Worm (Caenorhabditis elegans) whole organism, L1 larva: ENCODE measurements around the gene znf-598.

Experiments
- C04F5.9 ChIP-seq: sonication (generic microtip); optimal IDR thresholded peaks from 2 replicates; lab custom pipeline; 2016; ENCODE audit warnings: missing genetic modification characterization, missing compliant biosample characterization
- C34B4.2 ChIP-seq: sonication (generic microtip); optimal IDR thresholded peaks from 2 replicates; lab custom pipeline; 2017; ENCODE audit warnings: mild to moderate bottlenecking, missing genetic modification characterization, missing compliant biosample characterization
- Y116A8C.19 ChIP-seq: sonication (generic microtip); optimal IDR thresholded peaks from 2 replicates; lab custom pipeline; 2016; ENCODE audit warnings: missing compliant biosample characterization, missing genetic modification characterization, borderline replicate concordance
- aha-1 ChIP-seq: fragments of 150-350 bp; optimal IDR thresholded peaks from 2 replicates; lab custom pipeline; 2014; ENCODE audit warnings: missing biosample characterization, missing genetic modification characterization
- alr-1 ChIP-seq: fragments of 200-800 bp; sonication (Bioruptor generic); optimal IDR thresholded peaks from 2 replicates; lab custom pipeline; 2018; ENCODE audit warnings: borderline replicate concordance, mild to moderate bottlenecking, missing genetic modification characterization, missing compliant biosample characterization
- aly-2 ChIP-seq: fragments of 150-350 bp; optimal IDR thresholded peaks from 2 replicates; lab custom pipeline; 2014; ENCODE audit warnings: missing biosample characterization, missing genetic modification characterization
- ama-1 ChIP-seq: fragments of 150-350 bp; optimal IDR thresholded peaks from 2 replicates; lab custom pipeline; 2014
- blmp-1 ChIP-seq: fragments of 150-350 bp; optimal IDR thresholded peaks from 2 replicates; lab custom pipeline; 2014; ENCODE audit warnings: missing biosample characterization, missing genetic modification characterization
- ceh-82 ChIP-seq, 3 experiments: fragments of 150-350 bp in 1 of 3; sonication (generic microtip) in 2 of 3; optimal IDR thresholded peaks; 2 replicates each; lab custom pipeline; 2014 to 2017; ENCODE audit warnings: missing biosample characterization in 3 of 3, missing genetic modification characterization in 3 of 3
- ceh-90 ChIP-seq: sonication (generic microtip); optimal IDR thresholded peaks from 2 replicates; lab custom pipeline; 2016; ENCODE audit warnings: missing genetic modification characterization, missing compliant biosample characterization
- dpl-1 ChIP-seq, 3 experiments: fragments of 150-350 bp in 2 of 3; sonication (generic microtip) in 1 of 3; optimal IDR thresholded peaks; 2 replicates each; lab custom pipeline; 2014 to 2017; ENCODE audit warnings: missing biosample characterization in 3 of 3, missing genetic modification characterization in 3 of 3, missing genetic modification reagents in 3 of 3
- efl-1 ChIP-seq, 4 experiments: fragments of 150-350 bp; optimal IDR thresholded peaks in 3 of 4; peaks in 1 of 4; 1 replicate in 1 of 4; 2 replicates in 3 of 4; lab custom pipeline; 2014; ENCODE audit warnings: missing biosample characterization in 2 of 4, missing genetic modification characterization in 2 of 4, missing genetic modification reagents in 2 of 4
- efl-3 ChIP-seq: fragments of 200-800 bp; sonication (Bioruptor generic); optimal IDR thresholded peaks from 2 replicates; lab custom pipeline; 2018; ENCODE audit warnings: mild to moderate bottlenecking, missing genetic modification characterization, missing compliant biosample characterization
- egl-13 ChIP-seq: sonication (generic microtip); optimal IDR thresholded peaks from 2 replicates; lab custom pipeline; 2016; ENCODE audit warnings: missing genotype, missing genetic modification reagents, missing genetic modification characterization, missing compliant biosample characterization
- egl-27 ChIP-seq, 2 experiments: fragments of 150-350 bp in 1 of 2; sonication (generic microtip); optimal IDR thresholded peaks; 3 replicates each; lab custom pipeline; 2017 to 2018; ENCODE audit warnings: missing biosample characterization in 2 of 2, missing genetic modification characterization in 2 of 2, missing genetic modification reagents in 2 of 2
- elt-2 ChIP-seq: sonication (generic microtip); optimal IDR thresholded peaks from 2 replicates; lab custom pipeline; 2016; ENCODE audit warnings: missing genetic modification characterization, mild to moderate bottlenecking, inconsistent platforms, missing compliant biosample characterization, missing genetic modification reagents
- elt-3 ChIP-seq, 6 experiments: fragments of 150-350 bp in 1 of 6; sonication (generic microtip); optimal IDR thresholded peaks; 2 replicates each; lab custom pipeline; 2017 to 2018; ENCODE audit warnings: missing biosample characterization in 6 of 6, missing genetic modification characterization in 6 of 6, inconsistent platforms in 1 of 6
- fkh-8 ChIP-seq: sonication (generic microtip); optimal IDR thresholded peaks from 2 replicates; lab custom pipeline; 2016; ENCODE audit warnings: mild to moderate bottlenecking, missing genetic modification characterization, missing compliant biosample characterization
- grh-1 ChIP-seq: fragments of 200-800 bp; sonication (Bioruptor generic); IDR thresholded peaks from 2 replicates; pipeline ENCODE4 v1.3.6; 2022; ENCODE audit warnings: missing genetic modification reagents, missing genetic modification characterization, missing compliant biosample characterization
- hlh-4 ChIP-seq: sonication (generic microtip); optimal IDR thresholded peaks from 2 replicates; lab custom pipeline; 2016; ENCODE audit warnings: mild to moderate bottlenecking, missing genetic modification characterization, missing compliant biosample characterization
- jun-1 ChIP-seq: fragments of 150-350 bp; optimal IDR thresholded peaks from 2 replicates; lab custom pipeline; 2014; ENCODE audit warnings: missing biosample characterization, missing genetic modification reagents, missing genetic modification characterization
- lin-14 ChIP-seq: fragments of 200-800 bp; sonication (Bioruptor generic); optimal IDR thresholded peaks from 2 replicates; lab custom pipeline; 2018; ENCODE audit warnings: mild to moderate bottlenecking, missing genetic modification characterization, moderate library complexity, missing compliant biosample characterization
- lin-15B ChIP-seq: fragments of 150-350 bp; sonication (generic microtip); optimal IDR thresholded peaks from 3 replicates; lab custom pipeline; 2014; ENCODE audit warnings: missing biosample characterization, missing genetic modification characterization
- lin-39 ChIP-seq: fragments of 150-350 bp; optimal IDR thresholded peaks from 2 replicates; lab custom pipeline; 2014; ENCODE audit warnings: missing biosample characterization, missing genetic modification reagents, missing genetic modification characterization
- lsy-2 ChIP-seq, 2 experiments: fragments of 150-350 bp; optimal IDR thresholded peaks; 2 replicates each; lab custom pipeline; 2014; ENCODE audit warnings: missing biosample characterization in 2 of 2, missing genetic modification characterization in 2 of 2
- mab-9 ChIP-seq: fragments of 200-800 bp; sonication (Bioruptor generic); IDR thresholded peaks from 2 replicates; pipeline ENCODE4 v1.3.6; 2022; ENCODE audit warnings: missing genetic modification reagents, missing genetic modification characterization, missing compliant biosample characterization
- mdl-1 ChIP-seq, 2 experiments: fragments of 150-350 bp; optimal IDR thresholded peaks; 2 replicates each; lab custom pipeline; 2014 to 2017; ENCODE audit warnings: missing biosample characterization in 2 of 2, missing genetic modification characterization in 2 of 2, inconsistent platforms in 1 of 2
- mef-2 ChIP-seq: fragments of 150-350 bp; optimal IDR thresholded peaks from 2 replicates; lab custom pipeline; 2014; ENCODE audit warnings: missing biosample characterization, missing genetic modification characterization
- nhr-11 ChIP-seq: fragments of 150-350 bp; optimal IDR thresholded peaks from 2 replicates; lab custom pipeline; 2014; ENCODE audit warnings: missing biosample characterization, missing genetic modification characterization
- nhr-20 ChIP-seq: sonication (generic microtip); optimal IDR thresholded peaks from 2 replicates; lab custom pipeline; 2016; ENCODE audit warnings: mild to moderate bottlenecking, missing genetic modification characterization, missing compliant biosample characterization
- nhr-28 ChIP-seq: fragments of 150-350 bp; optimal IDR thresholded peaks from 2 replicates; lab custom pipeline; 2014; ENCODE audit warnings: missing biosample characterization, missing genetic modification characterization
- nhr-47 ChIP-seq: sonication (generic microtip); optimal IDR thresholded peaks from 2 replicates; lab custom pipeline; 2016; ENCODE audit warnings: mild to moderate bottlenecking, missing genetic modification characterization, moderate library complexity, missing compliant biosample characterization
- nhr-71 ChIP-seq: sonication (generic microtip); optimal IDR thresholded peaks from 2 replicates; lab custom pipeline; 2016; ENCODE audit warnings: mild to moderate bottlenecking, missing genetic modification characterization, moderate library complexity, missing compliant biosample characterization
- nhr-76 ChIP-seq: sonication (generic microtip); optimal IDR thresholded peaks from 2 replicates; lab custom pipeline; 2017; ENCODE audit warnings: missing biosample characterization, missing genetic modification characterization
- nhr-77 ChIP-seq: fragments of 150-350 bp; optimal IDR thresholded peaks from 2 replicates; lab custom pipeline; 2014; ENCODE audit warnings: missing biosample characterization, missing genetic modification characterization
- nhr-90 ChIP-seq: sonication (generic microtip); optimal IDR thresholded peaks from 2 replicates; lab custom pipeline; 2016; ENCODE audit warnings: mild to moderate bottlenecking, missing genetic modification characterization, missing compliant biosample characterization; ENCODE audit not compliant: poor library complexity
- pag-3 ChIP-seq: sonication (generic microtip); optimal IDR thresholded peaks from 2 replicates; lab custom pipeline; 2017; ENCODE audit warnings: missing genetic modification characterization, mild to moderate bottlenecking, missing compliant biosample characterization, antibody characterized with exemption, borderline replicate concordance; ENCODE audit not compliant: insufficient read depth
- pax-3 ChIP-seq: fragments of 200-800 bp; sonication (Bioruptor generic); optimal IDR thresholded peaks from 2 replicates; lab custom pipeline; 2018; ENCODE audit warnings: mild to moderate bottlenecking, missing genetic modification characterization, moderate library complexity, missing compliant biosample characterization
- pqm-1 ChIP-seq: sonication (generic microtip); optimal IDR thresholded peaks from 3 replicates; lab custom pipeline; 2017; ENCODE audit warnings: missing biosample characterization, missing genetic modification characterization
- snpc-4 ChIP-seq: fragments of 150-350 bp; optimal IDR thresholded peaks from 2 replicates; lab custom pipeline; 2014; ENCODE audit warnings: missing biosample characterization, missing genetic modification characterization
- snu-23 ChIP-seq: sonication (generic microtip); optimal IDR thresholded peaks from 2 replicates; lab custom pipeline; 2016; ENCODE audit warnings: missing genetic modification characterization, missing compliant biosample characterization
- sox-4 ChIP-seq: sonication (generic microtip); optimal IDR thresholded peaks from 2 replicates; lab custom pipeline; 2016; ENCODE audit warnings: missing genetic modification characterization, missing compliant biosample characterization
- sup-37 ChIP-seq: fragments of 200-800 bp; sonication (Bioruptor generic); optimal IDR thresholded peaks from 2 replicates; lab custom pipeline; 2018; ENCODE audit warnings: mild to moderate bottlenecking, missing genetic modification characterization, missing compliant biosample characterization
- tbx-2 ChIP-seq: sonication (generic microtip); optimal IDR thresholded peaks from 2 replicates; lab custom pipeline; 2016; ENCODE audit warnings: missing genetic modification characterization, missing compliant biosample characterization
- unc-130 ChIP-seq: fragments of 150-350 bp; optimal IDR thresholded peaks from 2 replicates; lab custom pipeline; 2017; ENCODE audit warnings: missing biosample characterization, missing genetic modification characterization, inconsistent platforms
- unc-30 ChIP-seq: sonication (generic microtip); optimal IDR thresholded peaks from 2 replicates; lab custom pipeline; 2017; ENCODE audit warnings: missing biosample characterization, missing genetic modification characterization
- unc-62 ChIP-seq: fragments of 150-350 bp; optimal IDR thresholded peaks from 2 replicates; lab custom pipeline; 2014; ENCODE audit warnings: missing biosample characterization, missing genetic modification reagents, missing genetic modification characterization
- unc-86 ChIP-seq: sonication (generic microtip); optimal IDR thresholded peaks from 2 replicates; lab custom pipeline; 2016; ENCODE audit warnings: missing genetic modification characterization, missing compliant biosample characterization
- vab-15 ChIP-seq: sonication (generic microtip); optimal IDR thresholded peaks from 2 replicates; lab custom pipeline; 2017; ENCODE audit warnings: missing genotype, mild to moderate bottlenecking, missing genetic modification characterization, missing compliant biosample characterization
- xbp-1 ChIP-seq: sonication (generic microtip); optimal IDR thresholded peaks from 2 replicates; lab custom pipeline; 2016; ENCODE audit warnings: missing genetic modification characterization, missing compliant biosample characterization
- zag-1 ChIP-seq: fragments of 150-350 bp; optimal IDR thresholded peaks from 2 replicates; lab custom pipeline; 2014; ENCODE audit warnings: missing biosample characterization, missing genetic modification characterization
- ztf-4 ChIP-seq: fragments of 150-350 bp; optimal IDR thresholded peaks from 2 replicates; lab custom pipeline; 2014; ENCODE audit warnings: missing biosample characterization, missing genetic modification characterization

znf-598 gene

ce11 chrII:7059274-7059757 is 33.7 kb downstream of the znf-598 start (continued):
- TF ChIP-seq nhr-20 (tag; lab: Kevin White, UChicago) (peak; percentile 87), nhr-77 (tag; lab: Kevin White, UChicago) (no peak), snu-23 (peak; percentile 69), vab-15 (tag; lab: Kevin White, UChicago) (no peak), mab-9 (GFP tag; lab: Robert Waterston, UW) (no peak), egl-13 (tag; lab: Kevin White, UChicago) (no peak), elt-2 (tag; lab: Kevin White, UChicago) (peak; percentile 83), mdl-1 (tag; optimal IDR thresholded peaks at IDR 0.05; lab: Kevin White, UChicago) (peak in 1 of 2 experiments; percentile 75), alr-1 (tag; lab: Kevin White, UChicago) (no peak), grh-1 (GFP tag; lab: Robert Waterston, UW) (peak; percentile 46), efl-3 (GFP tag; lab: Kevin White, UChicago) (no peak), lin-14 (GFP tag; lab: Kevin White, UChicago) (peak; percentile 88), mef-2 (tag; lab: Kevin White, UChicago) (no peak), pag-3 (tag; lab: Kevin White, UChicago) (peak; percentile 5), egl-27 (tag; optimal IDR thresholded peaks at IDR 0.05; lab: Kevin White, UChicago) (no peak), fkh-8 (tag; lab: Kevin White, UChicago) (no peak), xbp-1 (tag; lab: Kevin White, UChicago) (no peak), lin-15B (no peak), unc-86 (no peak), aly-2 (tag; lab: Kevin White, UChicago) (no peak), ceh-90 (tag; lab: Kevin White, UChicago) (no peak), unc-30 (tag; lab: Kevin White, UChicago) (no peak), lsy-2 (tag; optimal IDR thresholded peaks at IDR 0.05; lab: Kevin White, UChicago) (peak; percentile 6 to 54), lin-39 (tag; lab: Kevin White, UChicago) (no peak), pax-3 (tag; lab: Kevin White, UChicago) (no peak), sup-37 (GFP tag; lab: Kevin White, UChicago) (no peak), sox-4 (no peak), jun-1 (tag; lab: Kevin White, UChicago) (no peak), nhr-28 (tag; lab: Kevin White, UChicago) (no peak), nhr-90 (peak; percentile 61), efl-1 (optimal IDR thresholded peaks at IDR 0.05; lab: Kevin White, UChicago) (peak in 1 of 2 experiments; percentile 28), efl-1 (GFP tag; optimal IDR thresholded peaks at IDR 0.05 in 1 of 2; lab: Kevin White, UChicago) (peak; percentile 7 to 87), snpc-4 (tag; lab: Kevin White, UChicago) (no peak), elt-3 (tag; optimal IDR thresholded peaks at IDR 0.05; lab: Kevin White, UChicago) (peak in 3 of 6 experiments; percentile 53 to 79 (median 72)), aha-1 (no peak), hlh-4 (tag; lab: Kevin White, UChicago) (no peak), zag-1 (tag; lab: Kevin White, UChicago) (no peak), nhr-71 (tag; lab: Kevin White, UChicago) (peak; percentile 91), nhr-76 (no peak), nhr-47 (peak; percentile 18), ztf-4 (tag; lab: Kevin White, UChicago) (peak; percentile 30), pqm-1 (no peak), unc-62 (GFP tag; lab: Kevin White, UChicago) (no peak), nhr-11 (no peak), tbx-2 (tag; lab: Kevin White, UChicago) (peak; percentile 70), C04F5.9 (tag; lab: Kevin White, UChicago) (no peak), unc-130 (no peak), Y116A8C.19 (tag; lab: Kevin White, UChicago) (no peak), blmp-1 (tag; lab: Kevin White, UChicago) (peak; percentile 62), ceh-82 (tag; optimal IDR thresholded peaks at IDR 0.05; lab: Kevin White, UChicago) (no peak), ama-1 (lab: Kevin White, UChicago) (no peak), C34B4.2 (tag; lab: Kevin White, UChicago) (no peak), dpl-1 (GFP tag; optimal IDR thresholded peaks at IDR 0.05; lab: Kevin White, UChicago) (peak in 2 of 3 experiments; percentile 32 to 36)
